Worm (Caenorhabditis elegans) whole organism, L4 larva: ENCODE data around the gene vem-1.
A peak's percentile ranks its signal among the peaks of the same experiment; 100 is the strongest.

ENCODE experiments used
- aha-1 ChIP-seq: fragments of 150-350 bp; peaks from one replicate; lab custom pipeline; 2014; ENCODE audit warnings: missing biosample characterization, missing genetic modification characterization
- ama-1 ChIP-seq: fragments of 150-350 bp; optimal IDR thresholded peaks from 2 replicates; lab custom pipeline; 2014; ENCODE audit warnings: inconsistent platforms, mixed read lengths
- daf-16 ChIP-seq, 3 experiments: sonication (generic microtip); optimal IDR thresholded peaks; 2 replicates each; lab custom pipeline; 2016 to 2017; ENCODE audit warnings: missing genetic modification characterization in 3 of 3, missing genetic modification reagents in 3 of 3, mild to moderate bottlenecking in 2 of 3, missing compliant biosample characterization in 2 of 3, missing biosample characterization in 1 of 3, moderate library complexity in 1 of 3
- dpl-1 ChIP-seq: fragments of 150-350 bp; optimal IDR thresholded peaks from 2 replicates; lab custom pipeline; 2014; ENCODE audit warnings: missing biosample characterization, missing genetic modification reagents, missing genetic modification characterization
- jun-1 ChIP-seq: fragments of 150-350 bp; optimal IDR thresholded peaks from 2 replicates; lab custom pipeline; 2014; ENCODE audit warnings: missing biosample characterization, missing genetic modification reagents, missing genetic modification characterization
- lin-15B ChIP-seq: fragments of 150-350 bp; sonication (generic microtip); optimal IDR thresholded peaks from 3 replicates; lab custom pipeline; 2014; ENCODE audit warnings: missing biosample characterization, missing genetic modification characterization
- lin-29 ChIP-seq: fragments of 200-800 bp; sonication (Bioruptor generic); IDR thresholded peaks from 2 replicates; pipeline ENCODE4 v1.3.6; 2022; ENCODE audit warnings: missing genetic modification reagents, missing genetic modification characterization, missing compliant biosample characterization
- mdl-1 ChIP-seq, 2 experiments: fragments of 150-350 bp in 1 of 2; sonication (generic microtip) in 1 of 2; optimal IDR thresholded peaks; 2 replicates each; lab custom pipeline; 2014 to 2017; ENCODE audit warnings: missing biosample characterization in 2 of 2, missing genetic modification characterization in 2 of 2
- pha-4 ChIP-seq, 2 experiments: fragments of 150-350 bp in 1 of 2; fragments of 200-800 bp in 1 of 2; sonication (Bioruptor generic) in 1 of 2; IDR thresholded peaks in 1 of 2; optimal IDR thresholded peaks in 1 of 2; 2 replicates each; pipeline versions ENCODE4 v1.3.6 to Lab custom; 2014 to 2022; ENCODE audit warnings: missing genetic modification characterization in 2 of 2, missing genetic modification reagents in 2 of 2, missing biosample characterization in 1 of 2, missing compliant biosample characterization in 1 of 2
- unc-62 ChIP-seq, 3 experiments: fragments of 150-350 bp in 1 of 3; sonication (generic microtip); optimal IDR thresholded peaks in 2 of 3; peaks in 1 of 3; 1 replicate in 1 of 3; 2 replicates in 2 of 3; lab custom pipeline; 2014 to 2017; ENCODE audit warnings: missing biosample characterization in 3 of 3, missing genetic modification characterization in 3 of 3, missing genetic modification reagents in 3 of 3, missing genotype in 1 of 3

DNA sequence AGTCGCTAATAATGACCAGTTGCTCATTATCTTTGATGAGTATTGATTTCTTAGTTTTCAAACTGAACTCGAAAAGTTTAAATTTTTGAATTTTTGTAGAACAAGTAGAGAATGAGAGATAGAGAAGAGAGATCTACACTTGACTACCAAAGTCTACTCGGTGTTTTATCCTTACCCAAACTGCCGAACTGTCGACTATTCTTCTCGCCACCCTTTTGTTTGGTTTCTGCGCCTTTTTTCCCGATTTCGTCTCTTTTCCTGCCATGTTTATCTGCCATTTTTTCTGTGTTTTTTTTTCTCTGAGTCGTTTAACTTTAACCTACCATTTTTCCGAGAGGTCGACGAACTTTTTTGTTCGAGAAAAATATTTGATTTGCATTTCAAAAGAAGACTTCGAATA, 34.8 kb upstream of the vem-1 start, which contains the start of gene C02B8.12:
- peak; percentile 92 for TF ChIP-seq aha-1 (tag; lab: Kevin White, UChicago)
- TF ChIP-seq dpl-1 (GFP tag; lab: Kevin White, UChicago) = no peak
- no peak for TF ChIP-seq mdl-1 (tag; optimal IDR thresholded peaks at IDR 0.05; lab: Kevin White, UChicago)
- TF ChIP-seq daf-16 (GFP tag; optimal IDR thresholded peaks at IDR 0.05; lab: Kevin White, UChicago) = no peak
- TF ChIP-seq daf-16 (tag; optimal IDR thresholded peaks at IDR 0.05; lab: Kevin White, UChicago) = no peak
- TF ChIP-seq ama-1 (lab: Kevin White, UChicago) = no peak
- no peak for TF ChIP-seq lin-15B (tag; lab: Kevin White, UChicago)
- no peak for TF ChIP-seq pha-4 (GFP tag; IDR thresholded peaks at IDR 0.05; lab: Robert Waterston, UW)
- no peak for TF ChIP-seq pha-4 (tag; optimal IDR thresholded peaks at IDR 0.05; lab: Kevin White, UChicago)
- no peak for TF ChIP-seq jun-1 (tag; lab: Kevin White, UChicago)
- TF ChIP-seq lin-29 (GFP tag; lab: Robert Waterston, UW) = no peak
- no peak for TF ChIP-seq unc-62 (GFP tag; optimal IDR thresholded peaks at IDR 0.05 in 1 of 2; lab: Kevin White, UChicago)
- no peak for TF ChIP-seq unc-62 (tag; optimal IDR thresholded peaks at IDR 0.05; lab: Kevin White, UChicago)
